Fruit fly (Drosophila melanogaster) whole organism, adult: ENCODE measurements around the gene CG12355.

Source experiments
- CG11617 ChIP-seq: fragments of 200-800 bp; sonication (Bioruptor generic); optimal IDR thresholded peaks from 2 replicates; lab custom pipeline; 2017; ENCODE audit warnings: mild to moderate bottlenecking, missing biosample characterization, missing genetic modification reagents, missing genetic modification characterization
- CG12768 ChIP-seq: fragments of 200-800 bp; sonication (Bioruptor generic); optimal IDR thresholded peaks from 2 replicates; lab custom pipeline; 2017; ENCODE audit warnings: missing biosample characterization, missing genetic modification characterization, mild to moderate bottlenecking, moderate library complexity, missing genetic modification reagents
- CG14711 ChIP-seq: fragments of 200-800 bp; sonication (Bioruptor generic); optimal IDR thresholded peaks from 2 replicates; lab custom pipeline; 2018; ENCODE audit warnings: missing biosample characterization, mild to moderate bottlenecking, missing genetic modification characterization, moderate library complexity
- CG1620 ChIP-seq: fragments of 200-800 bp; sonication (Bioruptor generic); optimal IDR thresholded peaks from 2 replicates; lab custom pipeline; 2016; ENCODE audit warnings: missing biosample characterization, missing genetic modification characterization
- CG33017 ChIP-seq: fragments of 200-800 bp; sonication (Bioruptor generic); optimal IDR thresholded peaks from 2 replicates; lab custom pipeline; 2018; ENCODE audit warnings: missing biosample characterization, mild to moderate bottlenecking, missing genetic modification characterization, moderate library complexity
- CG5204 ChIP-seq: fragments of 200-800 bp; sonication (Bioruptor generic); optimal IDR thresholded peaks from 2 replicates; lab custom pipeline; 2016; ENCODE audit warnings: missing biosample characterization, missing genetic modification characterization
- CG7045 ChIP-seq: fragments of 200-800 bp; sonication (Bioruptor generic); optimal IDR thresholded peaks from 2 replicates; lab custom pipeline; 2017; ENCODE audit warnings: missing biosample characterization, mild to moderate bottlenecking, missing genetic modification characterization
- CG7101 ChIP-seq: fragments of 200-800 bp; sonication (Bioruptor generic); optimal IDR thresholded peaks from 2 replicates; lab custom pipeline; 2018; ENCODE audit warnings: missing biosample characterization, mild to moderate bottlenecking, missing genetic modification characterization, moderate library complexity
- Clk ChIP-seq: fragments of 200-800 bp; sonication (Bioruptor generic); optimal IDR thresholded peaks from 2 replicates; lab custom pipeline; 2017; ENCODE audit warnings: missing biosample characterization, missing genetic modification characterization
- Crg-1 ChIP-seq: fragments of 200-800 bp; sonication (Bioruptor generic); optimal IDR thresholded peaks from 2 replicates; lab custom pipeline; 2016; ENCODE audit warnings: missing biosample characterization, missing genetic modification characterization
- Hr96 ChIP-seq: fragments of 200-800 bp; sonication (Bioruptor generic); optimal IDR thresholded peaks from 2 replicates; lab custom pipeline; 2016; ENCODE audit warnings: missing biosample characterization, missing genetic modification characterization
- Mnt ChIP-seq: fragments of 200-800 bp; sonication (Bioruptor generic); optimal IDR thresholded peaks from 2 replicates; lab custom pipeline; 2016; ENCODE audit warnings: missing biosample characterization, mild to moderate bottlenecking, missing genetic modification characterization
- bab1 ChIP-seq: fragments of 200-800 bp; sonication (Bioruptor generic); optimal IDR thresholded peaks from 3 replicates; lab custom pipeline; 2019; ENCODE audit warnings: missing biosample characterization, mild to moderate bottlenecking, missing genetic modification characterization, moderate library complexity
- cic ChIP-seq: fragments of 200-800 bp; sonication (Bioruptor generic); optimal IDR thresholded peaks from 2 replicates; lab custom pipeline; 2017; ENCODE audit warnings: missing biosample characterization, mild to moderate bottlenecking, missing genetic modification characterization, moderate library complexity
- cnc ChIP-seq, 2 experiments: fragments of >200 bp; optimal IDR thresholded peaks; 2 replicates each; lab custom pipeline; 2017
- kay ChIP-seq: fragments of 200-800 bp; sonication (Bioruptor generic); peaks from one replicate; lab custom pipeline; 2016; ENCODE audit warnings: missing biosample characterization, missing genetic modification characterization, borderline replicate concordance
- ovo ChIP-seq: fragments of 200-800 bp; sonication (Bioruptor generic); optimal IDR thresholded peaks from 2 replicates; lab custom pipeline; 2016; ENCODE audit warnings: missing biosample characterization, missing genetic modification characterization
- pad ChIP-seq: fragments of 200-800 bp; sonication (Bioruptor generic); optimal IDR thresholded peaks from 3 replicates; lab custom pipeline; 2017; ENCODE audit warnings: missing biosample characterization, missing genetic modification characterization, mild to moderate bottlenecking, moderate library complexity, missing genetic modification reagents
- tj ChIP-seq: fragments of 200-800 bp; sonication (Bioruptor generic); optimal IDR thresholded peaks from 3 replicates; lab custom pipeline; 2017; ENCODE audit warnings: missing biosample characterization, mild to moderate bottlenecking, missing genetic modification characterization, moderate library complexity
- toe ChIP-seq: fragments of 200-800 bp; sonication (Bioruptor generic); optimal IDR thresholded peaks from 2 replicates; lab custom pipeline; 2016; ENCODE audit warnings: missing biosample characterization, missing genetic modification characterization

CG12355 gene

DNA sequence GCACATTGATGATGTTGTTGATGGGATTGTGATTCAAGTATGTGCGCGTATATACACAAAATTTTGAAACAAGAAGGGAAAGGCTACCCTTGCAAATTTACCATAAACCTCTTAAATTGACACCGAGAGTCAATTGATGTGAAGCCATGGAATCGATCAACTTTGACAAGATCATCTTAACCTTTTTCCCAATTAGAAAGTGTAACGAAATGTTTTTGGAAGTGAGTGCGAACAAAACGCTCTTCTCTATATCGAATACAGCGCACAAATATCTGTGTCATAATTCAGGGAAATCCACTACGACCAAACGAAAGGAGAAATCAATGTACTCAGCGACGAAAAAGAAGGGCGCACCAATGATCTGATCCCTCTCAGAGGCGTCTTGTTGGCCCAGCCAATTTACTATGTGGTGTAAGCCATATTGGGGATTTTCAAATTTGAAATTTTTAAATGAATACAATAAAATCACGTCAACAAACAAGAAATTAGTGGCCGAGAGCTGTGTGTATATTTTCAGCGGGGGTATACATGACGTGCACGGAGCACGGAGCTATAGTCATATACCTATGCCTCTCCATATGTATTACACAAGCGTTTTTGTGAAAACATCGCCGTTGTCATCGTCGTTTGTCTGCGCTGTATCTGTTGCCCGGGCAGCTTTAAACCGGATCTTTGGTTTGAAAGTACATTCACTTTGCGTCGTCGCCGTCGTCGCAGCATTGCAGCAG, 38.2 kb upstream of the CG12355 start:
- TF ChIP-seq CG14711 (tag; lab: Kevin White, UChicago) (peak; percentile 24), pad (no peak), tj (GFP tag; lab: Kevin White, UChicago) (no peak), Clk (GFP tag; lab: Kevin White, UChicago) (no peak), bab1 (GFP tag; lab: Kevin White, UChicago) (no peak), CG33017 (tag; lab: Kevin White, UChicago) (no peak), CG7101 (tag; lab: Kevin White, UChicago) (peak; percentile 14), cnc (optimal IDR thresholded peaks at IDR 0.05; lab: Kevin White, UChicago) (no peak), Mnt (no peak), toe (GFP tag; lab: Kevin White, UChicago) (no peak), cic (GFP tag; lab: Kevin White, UChicago) (no peak), ovo (GFP tag; lab: Kevin White, UChicago) (no peak), kay (peak; percentile 85), CG12768 (no peak), Hr96 (GFP tag; lab: Kevin White, UChicago) (peak; percentile 7), Crg-1 (GFP tag; lab: Kevin White, UChicago) (no peak), CG1620 (no peak), CG11617 (GFP tag; lab: Kevin White, UChicago) (no peak), CG5204 (GFP tag; lab: Kevin White, UChicago) (peak; percentile 23)

DNA sequence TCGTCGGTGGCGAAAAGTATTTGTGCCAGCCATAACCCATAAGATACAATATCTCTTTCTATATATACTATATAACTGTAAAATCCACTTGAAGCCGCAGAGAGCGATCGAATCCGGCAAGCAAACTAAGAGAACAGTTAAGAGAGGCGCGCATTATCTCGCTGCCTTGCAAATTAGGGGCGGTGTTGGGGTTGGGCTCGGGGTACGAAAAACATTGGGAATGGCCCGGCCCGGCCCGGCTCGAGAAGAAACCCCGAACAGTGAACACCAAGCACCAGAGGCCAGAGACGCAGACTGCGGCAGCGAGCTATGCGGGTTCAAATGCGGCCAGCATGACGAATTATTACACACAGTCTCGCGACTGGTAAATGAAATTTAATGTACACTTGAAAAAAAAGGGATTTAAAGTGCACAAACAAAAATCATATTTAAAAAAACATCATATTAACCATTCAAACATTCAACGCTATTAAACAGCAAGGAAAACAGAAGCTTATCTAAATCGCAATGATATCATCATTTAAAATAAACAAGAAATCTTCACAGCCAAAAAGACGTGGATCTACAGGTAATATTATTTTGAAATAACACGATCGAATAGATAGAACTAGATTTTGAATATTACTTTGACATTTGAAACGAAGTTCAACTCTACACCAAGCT, 37.1 kb upstream of the CG12355 start:
- TF ChIP-seq CG14711 (tag; lab: Kevin White, UChicago): peak; percentile 23
- TF ChIP-seq cic (GFP tag; lab: Kevin White, UChicago): no peak
- peak; percentile 5 for TF ChIP-seq toe (GFP tag; lab: Kevin White, UChicago)
- TF ChIP-seq Crg-1 (GFP tag; lab: Kevin White, UChicago): no peak
- no peak for TF ChIP-seq Mnt
- no peak for TF ChIP-seq CG7101 (tag; lab: Kevin White, UChicago)
- TF ChIP-seq CG5204 (GFP tag; lab: Kevin White, UChicago): peak; percentile 2
- TF ChIP-seq CG7045 (GFP tag; lab: Kevin White, UChicago): no peak
- no peak for TF ChIP-seq CG33017 (tag; lab: Kevin White, UChicago)
- peak; percentile 83 for TF ChIP-seq kay
- TF ChIP-seq bab1 (GFP tag; lab: Kevin White, UChicago): no peak
- peak; percentile 22 for TF ChIP-seq tj (GFP tag; lab: Kevin White, UChicago)
- TF ChIP-seq cnc (optimal IDR thresholded peaks at IDR 0.05; lab: Kevin White, UChicago): no peak
- TF ChIP-seq Clk (GFP tag; lab: Kevin White, UChicago): no peak
- no peak for TF ChIP-seq pad
- peak; percentile 82 for TF ChIP-seq CG12768
- TF ChIP-seq Hr96 (GFP tag; lab: Kevin White, UChicago): peak; percentile 23
- TF ChIP-seq CG1620: no peak
- peak; percentile 57 for TF ChIP-seq ovo (GFP tag; lab: Kevin White, UChicago)
- TF ChIP-seq CG11617 (GFP tag; lab: Kevin White, UChicago): no peak

dm6 chr3L:15531423-15532325, 36.3 kb upstream of the CG12355 start, which contains the start of gene CG43248:
Gene CG43248, minus strand, starts transcription at chr3L:15531473.
- TF ChIP-seq ovo (GFP tag; lab: Kevin White, UChicago) (no peak), toe (GFP tag; lab: Kevin White, UChicago) (no peak), CG14711 (tag; lab: Kevin White, UChicago) (no peak), Crg-1 (GFP tag; lab: Kevin White, UChicago) (no peak), cic (GFP tag; lab: Kevin White, UChicago) (peak; percentile 85), CG7101 (tag; lab: Kevin White, UChicago) (no peak)

dm6 chr3L:15530638-15531225, 35.4 kb upstream of the CG12355 start:
- no peak for TF ChIP-seq CG12768
- TF ChIP-seq tj (GFP tag; lab: Kevin White, UChicago): peak; percentile 92
- peak; percentile 66 for TF ChIP-seq kay
- TF ChIP-seq Hr96 (GFP tag; lab: Kevin White, UChicago): no peak

DNA sequence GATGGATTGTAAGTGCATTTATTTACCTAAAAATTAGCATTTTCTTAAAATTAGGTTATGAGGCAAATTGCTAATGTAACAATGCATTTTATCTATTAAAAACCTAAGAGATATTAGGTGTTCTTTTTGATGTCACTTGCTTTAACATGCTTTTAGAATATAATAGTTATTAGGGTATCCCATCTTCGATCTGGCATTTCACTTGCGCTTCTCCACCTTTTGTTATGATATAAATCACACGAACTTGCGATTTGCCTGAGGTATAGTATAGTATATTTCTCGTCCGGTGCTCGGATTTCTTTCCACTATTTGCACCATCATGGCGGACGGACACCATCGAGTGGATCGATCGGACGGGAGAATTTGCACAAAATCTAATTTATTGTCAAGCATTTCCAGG, 34.7 kb upstream of the CG12355 start:
- TF ChIP-seq pad (no peak), kay (no peak), bab1 (GFP tag; lab: Kevin White, UChicago) (no peak)
